Fruit fly (Drosophila melanogaster): Measurements from ENCODE around the gene CG6441.

DNA sequence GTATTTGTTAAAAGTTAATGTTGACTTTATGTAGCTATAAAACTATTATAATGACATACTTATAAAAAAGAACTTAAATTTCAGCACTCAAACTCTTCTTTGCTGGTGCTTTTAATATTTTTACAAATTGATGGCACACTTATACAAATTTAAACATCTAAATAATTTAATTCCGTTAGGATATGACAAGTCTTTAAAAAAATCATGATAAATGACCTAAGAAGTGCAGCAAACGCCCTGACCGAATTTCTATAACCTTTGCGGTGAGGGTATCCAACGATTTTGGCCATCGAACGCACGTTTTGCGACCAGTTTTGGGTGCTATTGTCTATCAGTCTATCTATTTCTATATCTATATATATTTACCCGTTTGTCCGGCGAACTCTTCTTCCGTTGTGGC is 31.6 kb upstream of the CG6441 start:
- TF ChIP-seq CG6854 (GFP tag; optimal IDR thresholded peaks at IDR 0.05): no peak
- no peak for TF ChIP-seq lz (GFP tag; optimal IDR thresholded peaks at IDR 0.05)
- TF ChIP-seq Sox14 (GFP tag; optimal IDR thresholded peaks at IDR 0.05): no peak
- TF ChIP-seq CG8119 (GFP tag; IDR thresholded peaks at IDR 0.05): no peak
- no peak for TF ChIP-seq Ets96B (tag; optimal IDR thresholded peaks at IDR 0.05)
- TF ChIP-seq CG10669 (GFP tag; optimal IDR thresholded peaks at IDR 0.05): no peak
- TF ChIP-seq CG16779 (tag; optimal IDR thresholded peaks at IDR 0.05): no peak
- TF ChIP-seq achi (GFP tag; optimal IDR thresholded peaks at IDR 0.05): no peak
- TF ChIP-seq cyc (GFP tag; optimal IDR thresholded peaks at IDR 0.05): no peak
- TF ChIP-seq fd59A (GFP tag; optimal IDR thresholded peaks at IDR 0.05): no peak
- no peak for TF ChIP-seq Sox15 (GFP tag; optimal IDR thresholded peaks at IDR 0.05)
